Fruit fly (Drosophila melanogaster) whole organism, larva: ENCODE data around the gene BicC.

Experiments used
- noc ChIP-seq: fragments of 200-800 bp; sonication (Bioruptor generic); optimal IDR thresholded peaks from 3 replicates; lab custom pipeline; 2019; ENCODE audit warnings: missing biosample characterization, mild to moderate bottlenecking, missing genetic modification characterization, moderate library complexity

Gene BicC

DNA sequence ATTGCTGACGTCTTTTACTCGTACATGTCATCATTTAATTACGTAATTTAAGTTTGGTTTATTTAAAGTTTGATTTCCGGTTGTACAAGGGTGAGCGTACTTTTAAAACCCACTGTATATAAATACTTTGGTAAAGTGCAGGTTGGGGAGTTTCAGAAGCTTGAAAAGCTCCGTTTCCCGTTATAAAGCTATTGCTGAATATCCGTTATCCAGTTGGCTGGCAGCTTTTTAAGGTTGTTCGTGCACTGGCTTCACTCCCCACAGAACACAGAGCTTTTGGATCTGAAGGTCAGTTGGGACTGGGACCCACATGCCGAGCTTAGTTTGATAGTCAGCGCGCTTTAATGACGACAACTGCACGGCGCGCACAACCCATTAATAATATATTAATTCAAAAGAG, at the start of gene BicC, which contains the start of gene CG45084:
BicC (plus strand) TSS at position 321 of the 400 bp plus-strand sequence.
CG45084 (plus strand) TSS at position 321 of the 400 bp plus-strand sequence.
- TF ChIP-seq noc = no peak

DNA sequence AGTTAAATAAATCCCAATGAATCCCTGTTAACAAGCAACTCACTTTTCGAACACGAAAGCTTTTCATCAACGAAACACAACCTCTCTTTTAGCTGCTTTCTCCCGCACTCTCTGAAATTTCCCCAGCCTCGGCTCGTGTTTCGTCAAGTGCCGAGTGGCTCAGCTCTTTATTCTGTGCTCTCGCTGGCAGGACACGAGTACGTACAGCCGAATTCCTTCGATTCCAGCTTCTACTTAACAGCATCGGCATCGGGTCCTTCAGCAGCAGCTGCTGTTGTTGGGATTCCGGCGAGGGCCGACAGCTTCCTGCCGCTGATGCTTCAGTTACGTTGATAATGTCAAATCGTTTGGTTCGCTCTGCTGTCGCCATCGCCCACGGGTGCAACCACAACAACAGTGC, 41.6 kb upstream of the BicC start, which contains the start of gene beat-Ic:
beat-Ic (plus strand) TSS at position 93 of the 400 bp plus-strand sequence.
- no peak for TF ChIP-seq noc

DNA sequence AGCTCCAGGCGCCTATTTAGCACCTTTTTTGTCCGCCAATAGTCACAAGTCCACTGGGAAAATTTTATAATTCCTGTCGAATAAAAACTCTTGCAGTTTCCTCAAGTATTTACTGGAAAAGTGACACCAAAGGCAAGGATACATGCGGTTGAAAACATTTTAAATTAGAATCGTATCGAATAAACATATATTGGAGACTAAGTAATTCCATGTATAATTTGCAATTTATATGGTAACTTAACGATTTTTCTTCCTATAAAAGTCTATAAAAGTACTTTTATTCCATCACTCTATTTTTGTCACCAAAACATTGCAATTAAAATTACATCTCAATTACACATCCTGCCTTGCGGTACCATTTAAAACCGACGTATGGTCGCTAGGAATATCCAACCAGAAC, 38.3 kb upstream of the BicC start, which contains the start of gene CG34167:
CG34167 (minus strand) TSS at position 101 of the 400 bp plus-strand sequence.
- TF ChIP-seq noc = no peak

DNA sequence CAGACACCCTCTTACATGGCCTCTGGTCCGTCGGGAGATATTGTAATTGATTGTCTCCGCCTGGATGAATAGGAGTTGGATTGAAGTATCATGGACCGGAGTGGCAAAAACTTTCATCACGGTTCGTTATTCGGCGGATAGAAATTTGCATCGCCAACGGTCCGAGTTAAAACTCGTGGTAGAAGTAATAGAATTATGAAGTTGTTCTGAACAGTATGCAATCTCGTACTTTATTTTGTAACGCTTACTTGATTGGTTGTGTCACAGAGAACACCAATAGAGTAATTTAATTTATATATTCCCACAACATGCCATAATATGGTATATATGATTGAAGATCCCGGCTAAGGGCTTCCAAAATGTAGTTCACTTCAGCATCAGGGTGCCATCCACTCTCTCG, 37.8 kb upstream of the BicC start, which contains the start of the genes CG13245 and CG43816:
CG13245 (plus strand) TSS at position 301 of the 400 bp plus-strand sequence.
CG43816 (plus strand) TSS at position 301 of the 400 bp plus-strand sequence.
- no peak for TF ChIP-seq noc

DNA sequence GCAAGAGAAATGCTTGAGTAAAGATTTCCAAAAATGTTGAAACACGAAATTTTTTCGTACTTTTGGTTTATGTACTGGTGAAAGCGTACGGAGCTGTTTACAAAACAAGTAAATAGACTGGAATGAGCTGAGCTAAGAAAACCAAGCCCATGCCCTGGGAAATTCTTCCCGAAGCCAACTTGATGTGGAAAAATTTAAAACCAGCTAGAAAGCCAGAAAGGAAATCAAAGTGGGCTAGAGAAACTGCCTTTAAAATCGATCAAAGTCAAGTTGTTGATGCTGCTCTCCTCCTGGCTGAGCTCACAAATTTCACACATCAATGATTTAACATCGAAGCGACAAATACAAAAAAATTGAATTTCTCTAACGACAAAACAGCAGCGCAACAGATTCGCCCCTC, 35.7 kb upstream of the BicC start, which contains the start of gene CG31820:
CG31820 (minus strand) TSS at position 101 of the 400 bp plus-strand sequence.
- TF ChIP-seq noc = no peak

DNA sequence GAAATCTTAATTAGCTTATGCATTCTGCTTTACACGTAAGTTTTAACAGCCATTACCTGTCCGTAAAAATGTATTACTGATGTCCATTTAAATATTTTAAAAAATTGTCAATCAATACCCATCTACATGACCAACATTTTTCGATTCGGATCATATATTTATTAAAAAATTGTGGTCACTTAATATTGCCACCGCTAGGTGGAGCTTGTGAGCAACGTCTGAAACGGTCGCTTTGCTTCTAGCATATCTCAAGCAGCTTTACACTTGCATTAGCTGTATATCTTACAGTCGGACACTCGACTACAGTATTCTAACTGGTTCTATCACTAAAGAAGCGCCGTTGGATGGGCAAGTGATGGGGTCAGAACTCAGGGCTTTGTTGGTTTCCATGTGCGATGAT, 15.2 kb upstream of the BicC start:
- TF ChIP-seq noc = no peak

DNA sequence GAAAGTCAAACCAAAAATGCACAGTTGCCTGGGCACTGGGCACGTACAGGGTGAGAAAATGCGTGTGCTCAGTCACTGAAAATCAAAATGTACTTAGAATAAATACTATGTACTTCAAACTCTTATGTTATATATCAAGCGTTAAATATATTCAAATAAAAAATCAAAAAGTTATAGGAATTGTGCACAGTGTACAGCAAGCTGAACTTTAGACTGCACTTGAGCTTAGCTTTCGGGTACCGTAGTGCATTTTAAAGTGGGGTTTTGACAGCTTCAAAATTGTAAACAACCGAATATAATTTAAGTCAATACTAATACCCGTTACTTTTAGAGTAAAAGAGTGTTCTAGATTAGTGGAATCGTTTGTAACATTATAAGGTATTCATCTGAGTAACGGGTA, 1.6 kb upstream of the BicC start:
- no peak for TF ChIP-seq noc

DNA sequence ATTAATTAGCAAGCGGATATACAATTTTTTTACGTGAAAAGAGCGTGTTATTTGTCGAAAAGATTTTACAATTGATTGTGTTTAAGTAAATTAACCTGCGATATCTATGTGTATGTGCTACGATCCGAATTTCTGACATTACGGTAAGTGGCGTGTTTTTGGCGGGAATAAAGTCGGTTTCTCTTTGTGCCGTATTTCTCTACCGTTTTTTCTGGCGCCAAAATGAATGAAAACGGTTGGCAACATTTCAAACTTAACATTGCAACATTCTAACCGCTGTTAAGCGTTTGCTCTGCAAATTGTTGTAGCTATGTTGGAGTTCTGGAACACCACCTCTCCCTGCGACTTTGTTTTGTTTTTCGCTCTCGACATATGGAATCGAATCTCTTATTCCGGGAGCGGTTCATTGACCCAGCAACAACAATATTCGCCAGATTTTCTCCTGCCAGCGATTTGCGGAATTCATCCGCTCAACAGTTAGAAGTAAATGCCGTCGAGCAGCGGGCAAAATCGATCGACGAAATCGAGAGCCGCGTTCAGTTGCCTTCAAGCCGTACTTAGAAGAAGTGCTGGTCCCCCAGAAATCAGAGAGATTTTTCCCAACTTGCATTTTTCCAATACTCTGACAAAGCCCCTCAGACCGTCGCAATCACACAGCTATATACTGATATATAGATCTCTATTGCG, 681 bp downstream of the BicC start:
- TF ChIP-seq noc = no peak

DNA sequence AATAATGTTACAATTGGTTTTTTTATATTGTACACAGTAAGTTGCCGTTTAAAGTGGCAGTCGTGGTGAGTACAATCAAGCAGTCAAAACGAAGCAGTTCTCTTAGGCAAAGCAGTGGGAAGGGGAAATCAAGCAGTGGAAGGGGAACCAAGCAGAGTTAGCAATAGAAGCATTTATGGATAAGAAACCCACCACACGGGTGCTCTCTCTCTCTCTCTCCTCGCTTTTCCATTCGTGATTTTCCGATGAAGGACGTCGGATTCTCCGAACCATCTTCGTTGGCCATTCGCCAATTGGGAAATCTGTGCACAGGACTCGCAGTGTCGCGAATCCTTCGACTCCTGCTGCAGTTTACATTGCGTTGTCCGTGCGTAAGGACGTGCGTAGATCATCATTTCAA, 7.8 kb downstream of the BicC start, which contains the start of gene beat-Ia:
beat-Ia (plus strand) TSS at position 319 of the 400 bp plus-strand sequence.
- no peak for TF ChIP-seq noc

DNA sequence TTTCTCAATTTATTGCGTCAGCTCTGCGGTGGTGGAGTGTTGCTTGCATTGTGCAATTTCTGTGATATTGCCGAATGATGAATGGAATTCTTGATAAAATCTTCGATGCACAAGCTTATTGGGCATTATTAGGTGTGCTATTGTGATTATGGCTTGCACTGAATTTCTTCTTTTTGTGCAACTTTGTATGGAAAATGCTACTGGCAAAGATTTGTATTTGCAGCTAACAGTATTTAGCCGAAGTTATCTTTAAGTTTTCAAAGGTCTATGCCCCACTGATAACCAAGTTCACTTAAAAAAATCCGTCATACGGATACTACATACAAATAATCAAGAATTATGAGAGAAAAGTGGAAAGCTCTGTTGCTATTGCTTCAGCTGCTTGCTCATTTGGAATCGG, 52.9 kb downstream of the BicC start, which contains the start of gene CG4891:
CG4891 (plus strand) TSS at position 301 of the 400 bp plus-strand sequence.
- no peak for TF ChIP-seq noc
